Fruit fly (Drosophila melanogaster): Measurements from ENCODE around the gene CG9135.

CG9135 gene

dm6 chr2L:6062382-6063082 lies 11.9 kb downstream of the CG9135 start, which contains the start of the genes ND-51 and CG13994 (continued):
- TF ChIP-seq lilli (GFP tag; optimal IDR thresholded peaks at IDR 0.05) (peak; percentile 93), CG13123 (GFP tag; optimal IDR thresholded peaks at IDR 0.05) (peak; percentile 69), dm (GFP tag; optimal IDR thresholded peaks at IDR 0.05) (peak; percentile 70), CG1529 (GFP tag; optimal IDR thresholded peaks at IDR 0.05) (peak; percentile 48), nom (GFP tag; optimal IDR thresholded peaks at IDR 0.05) (peak; percentile 57), lab (GFP tag; optimal IDR thresholded peaks at IDR 0.05) (peak; percentile 87), slbo (GFP tag; IDR thresholded peaks at IDR 0.05) (peak; percentile 89), chinmo (GFP tag; IDR thresholded peaks at IDR 0.05; ENCODE audit: partially characterized antibody) (no peak), CG6854 (GFP tag; optimal IDR thresholded peaks at IDR 0.05) (no peak), TFAM (GFP tag; optimal IDR thresholded peaks at IDR 0.05) (no peak), CG13424 (tag; optimal IDR thresholded peaks at IDR 0.05) (peak; percentile 82), Nf-YB (GFP tag; optimal IDR thresholded peaks at IDR 0.05) (peak; percentile 53), knrl (GFP tag; IDR thresholded peaks at IDR 0.05; ENCODE audit: partially characterized antibody) (peak; percentile 50; the same call in 2 of the 3 replicates), Dad (GFP tag; optimal IDR thresholded peaks at IDR 0.05) (peak; percentile 79), CG14860 (GFP tag; IDR thresholded peaks at IDR 0.05; ENCODE audit: partially characterized antibody) (no peak), caup (GFP tag; optimal IDR thresholded peaks at IDR 0.05; ENCODE audit: severe bottlenecking) (peak; percentile 85), CG3163 (GFP tag; optimal IDR thresholded peaks at IDR 0.05) (peak; percentile 68), Ets65A (GFP tag) (peak; percentile 99), fru (optimal IDR thresholded peaks at IDR 0.05) (no peak), Myb (GFP tag; optimal IDR thresholded peaks at IDR 0.05) (peak; percentile 68), CG43689 (GFP tag; IDR thresholded peaks at IDR 0.05) (no peak), CG11723 (GFP tag; optimal IDR thresholded peaks at IDR 0.05) (peak; percentile 75), CG7839 (tag; optimal IDR thresholded peaks at IDR 0.05) (peak; percentile 84), CG12236 (GFP tag; optimal IDR thresholded peaks at IDR 0.05) (peak; percentile 51), Lim3 (GFP tag; IDR thresholded peaks at IDR 0.05) (no peak), D (optimal IDR thresholded peaks at IDR 0.05) (no peak), D (GFP tag; optimal IDR thresholded peaks at IDR 0.05) (peak; percentile 66), CG31365 (tag; optimal IDR thresholded peaks at IDR 0.05) (no peak), Abd-B (GFP tag; optimal IDR thresholded peaks at IDR 0.05) (peak; percentile 94), CG6654 (GFP tag; optimal IDR thresholded peaks at IDR 0.05) (peak; percentile 3), CG10654 (GFP tag; optimal IDR thresholded peaks at IDR 0.05) (peak; percentile 86), CG12219 (GFP tag; optimal IDR thresholded peaks at IDR 0.05) (peak; percentile 58), trem (tag; optimal IDR thresholded peaks at IDR 0.05) (peak; percentile 92), CG2678 (tag; optimal IDR thresholded peaks at IDR 0.05) (peak; percentile 83), CG11093 (GFP tag; IDR thresholded peaks at IDR 0.05) (peak; percentile 71; the same call in 2 of the 3 replicates), ind (GFP tag; optimal IDR thresholded peaks at IDR 0.05) (peak; percentile 84), CG12104 (GFP tag; optimal IDR thresholded peaks at IDR 0.05) (peak; percentile 71), yki (optimal IDR thresholded peaks at IDR 0.05) (no peak), lbe (GFP tag; optimal IDR thresholded peaks at IDR 0.05) (no peak), pzg (GFP tag; optimal IDR thresholded peaks at IDR 0.05) (peak; percentile 81), CG1792 (GFP tag; optimal IDR thresholded peaks at IDR 0.05) (peak; percentile 78), CG12769 (tag; optimal IDR thresholded peaks at IDR 0.05) (no peak), ERR (GFP tag; optimal IDR thresholded peaks at IDR 0.05) (peak; percentile 83), Mes4 (GFP tag; optimal IDR thresholded peaks at IDR 0.05) (peak; percentile 80), CG4328 (GFP tag; optimal IDR thresholded peaks at IDR 0.05) (peak; percentile 78), CG32772 (GFP tag; IDR thresholded peaks at IDR 0.05) (peak; percentile 71), ewg (GFP tag; optimal IDR thresholded peaks at IDR 0.05) (peak; percentile 87), twi (tag; optimal IDR thresholded peaks at IDR 0.05) (peak; percentile 63), CG8478 (optimal IDR thresholded peaks at IDR 0.05) (no peak), sr (GFP tag; IDR thresholded peaks at IDR 0.05) (peak; percentile 45; the same call in 1 of the 3 replicates), gsb-n (tag; optimal IDR thresholded peaks at IDR 0.05) (no peak)
